Worm (Caenorhabditis elegans): ENCODE measurements around the gene C35B1.7.

ce11 chrIV:4094364-4094763 is 14.5 kb upstream of the C35B1.7 start:
- no peak for TF ChIP-seq nhr-2 (tag; optimal IDR thresholded peaks at IDR 0.05)
- no peak for TF ChIP-seq nhr-237 (tag; optimal IDR thresholded peaks at IDR 0.05)
- TF ChIP-seq sem-2 (GFP tag; optimal IDR thresholded peaks at IDR 0.05): no peak

Data from whole organism, mixed stage, embryonic.